Worm (Caenorhabditis elegans): ENCODE results near the gene lin-46.

DNA sequence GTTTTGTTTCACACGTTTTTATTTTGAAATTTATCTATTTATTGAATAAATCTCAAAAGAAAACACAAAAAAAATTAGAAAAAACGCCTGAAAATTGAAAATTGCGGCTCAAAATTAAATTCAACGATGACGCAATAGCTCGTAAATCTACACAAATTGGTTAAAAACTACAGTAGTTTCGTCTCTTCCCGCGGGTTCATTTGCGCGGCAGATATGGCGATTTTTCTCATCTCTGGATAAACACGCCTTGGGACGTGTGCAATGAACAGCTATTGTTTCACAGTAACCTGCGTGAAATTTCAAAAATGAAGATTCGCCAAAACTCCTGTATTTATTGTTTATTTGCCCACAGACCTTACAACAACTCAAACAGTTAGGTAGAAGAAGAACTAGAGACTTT is 40.6 kb downstream of the lin-46 start:
- TF ChIP-seq ztf-28 (GFP tag; IDR thresholded peaks at IDR 0.05) (no peak), unc-130 (GFP tag; optimal IDR thresholded peaks at IDR 0.05) (no peak), nhr-90 (tag; optimal IDR thresholded peaks at IDR 0.05) (no peak), nfya-2 (GFP tag; IDR thresholded peaks at IDR 0.05) (no peak), F52B5.7 (tag; optimal IDR thresholded peaks at IDR 0.05) (no peak)
